Worm (Caenorhabditis elegans) whole organism, early embryonic: Measurements from ENCODE around the gene moc-1.

Experiments
- F13C5.2 ChIP-seq: sonication (generic microtip); optimal IDR thresholded peaks from 2 replicates; lab custom pipeline; 2017; ENCODE audit warnings: mild to moderate bottlenecking, missing genetic modification characterization, inconsistent platforms, missing compliant biosample characterization
- ceh-13 ChIP-seq: fragments of 200-800 bp; sonication (Bioruptor generic); optimal IDR thresholded peaks from 2 replicates; lab custom pipeline; 2018; ENCODE audit warnings: mild to moderate bottlenecking, missing genetic modification characterization, missing compliant biosample characterization
- ets-7 ChIP-seq: sonication (generic microtip); optimal IDR thresholded peaks from 2 replicates; lab custom pipeline; 2016; ENCODE audit warnings: missing genotype, missing genetic modification characterization, missing compliant biosample characterization
- hmbx-1 ChIP-seq: sonication (generic microtip); optimal IDR thresholded peaks from 2 replicates; lab custom pipeline; 2016; ENCODE audit warnings: mild to moderate bottlenecking, missing genetic modification characterization, missing compliant biosample characterization

DNA sequence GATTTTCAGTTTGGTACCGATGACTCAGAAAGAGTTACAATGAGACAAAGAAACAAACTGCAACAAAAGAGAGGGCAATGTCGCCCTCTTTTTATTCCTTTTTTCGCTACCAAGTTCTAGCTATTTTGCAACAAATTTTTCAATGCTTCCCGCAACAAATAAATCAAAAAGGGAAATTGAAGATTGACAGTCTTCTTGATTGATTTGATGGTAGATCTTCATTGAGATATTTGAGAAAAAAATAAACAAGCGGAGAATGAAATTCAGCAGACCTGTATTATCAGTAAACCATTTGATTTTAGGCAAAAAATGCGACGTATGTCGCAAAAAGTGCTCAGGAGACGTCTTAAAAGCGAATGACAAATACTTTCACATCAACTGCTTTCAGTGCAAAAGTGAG lies 8.8 kb upstream of the moc-1 start:
- TF ChIP-seq ceh-13 (GFP tag; lab: Kevin White, UChicago) (no peak), hmbx-1 (tag; lab: Kevin White, UChicago) (no peak), ets-7 (no peak), F13C5.2 (tag; lab: Kevin White, UChicago) (no peak)
